Fruit fly (Drosophila melanogaster) whole organism, prepupa: ENCODE data around the gene Nedd4.

ENCODE experiments used
- CG10631 ChIP-seq: fragments of 200-800 bp; sonication (Bioruptor generic); optimal IDR thresholded peaks from 2 replicates; lab custom pipeline; 2016; ENCODE audit warnings: missing biosample characterization, missing genetic modification characterization
- CG11294 ChIP-seq: fragments of 200-800 bp; sonication (Bioruptor generic); IDR thresholded peaks from 2 replicates; pipeline ENCODE4 v1.3.6; 2022; ENCODE audit warnings: missing biosample characterization, missing genetic modification characterization
- CG11762 ChIP-seq: fragments of 200-800 bp; sonication (Bioruptor generic); optimal IDR thresholded peaks from 3 replicates; lab custom pipeline; 2016; ENCODE audit warnings: missing biosample characterization, missing genetic modification characterization; ENCODE audit not compliant: insufficient read depth
- CG11902 ChIP-seq: fragments of 200-800 bp; sonication (Bioruptor generic); optimal IDR thresholded peaks from 3 replicates; lab custom pipeline; 2016; ENCODE audit warnings: missing biosample characterization, missing genetic modification characterization
- CG15336 ChIP-seq: fragments of 200-800 bp; sonication (Bioruptor generic); IDR thresholded peaks from 2 replicates; pipeline ENCODE4 v1.3.6; 2022; ENCODE audit warnings: missing biosample characterization, missing genetic modification characterization
- CG16779 ChIP-seq: fragments of 200-800 bp; sonication (Bioruptor generic); optimal IDR thresholded peaks from 3 replicates; lab custom pipeline; 2017; ENCODE audit warnings: missing biosample characterization, mild to moderate bottlenecking, missing genetic modification characterization
- CG31627 ChIP-seq: fragments of 200-800 bp; sonication (Bioruptor generic); optimal IDR thresholded peaks from 3 replicates; lab custom pipeline; 2016; ENCODE audit warnings: missing biosample characterization, missing genetic modification characterization
- CG32006 ChIP-seq: fragments of 200-800 bp; sonication (Bioruptor generic); optimal IDR thresholded peaks from 3 replicates; lab custom pipeline; 2017; ENCODE audit warnings: missing biosample characterization, mild to moderate bottlenecking, missing genetic modification characterization
- CG3919 ChIP-seq: fragments of 200-800 bp; sonication (Bioruptor generic); optimal IDR thresholded peaks from 3 replicates; lab custom pipeline; 2016; ENCODE audit warnings: missing biosample characterization, missing genetic modification characterization
- CG4318 ChIP-seq: fragments of 200-800 bp; sonication (Bioruptor generic); optimal IDR thresholded peaks from 3 replicates; lab custom pipeline; 2017; ENCODE audit warnings: missing biosample characterization, mild to moderate bottlenecking, missing genetic modification characterization
- CG6163 ChIP-seq: fragments of 200-800 bp; sonication (Bioruptor generic); IDR thresholded peaks from 3 replicates; pipeline ENCODE4 v1.3.6; 2022; ENCODE audit warnings: missing biosample characterization, missing genetic modification characterization
- CG6276 ChIP-seq: fragments of 200-800 bp; sonication (Bioruptor generic); optimal IDR thresholded peaks from 2 replicates; lab custom pipeline; 2017; ENCODE audit warnings: missing biosample characterization, mild to moderate bottlenecking, missing genetic modification characterization
- CG6792 ChIP-seq: fragments of 200-800 bp; sonication (Bioruptor generic); optimal IDR thresholded peaks from 3 replicates; lab custom pipeline; 2016; ENCODE audit warnings: missing biosample characterization, missing genetic modification characterization
- CG6854 ChIP-seq: fragments of 200-800 bp; sonication (Bioruptor generic); optimal IDR thresholded peaks from 2 replicates; lab custom pipeline; 2017; ENCODE audit warnings: missing biosample characterization, mild to moderate bottlenecking, missing genetic modification characterization
- CG7368 ChIP-seq: fragments of 200-800 bp; sonication (Bioruptor generic); optimal IDR thresholded peaks from 3 replicates; lab custom pipeline; 2016; ENCODE audit warnings: missing biosample characterization, missing genetic modification characterization
- CG8119 ChIP-seq: fragments of 200-800 bp; sonication (Bioruptor generic); IDR thresholded peaks from 3 replicates; pipeline ENCODE4 v1.3.6; 2022; ENCODE audit warnings: missing biosample characterization, missing genetic modification characterization
- CG8319 ChIP-seq: fragments of 200-800 bp; sonication (Bioruptor generic); optimal IDR thresholded peaks from 3 replicates; lab custom pipeline; 2016; ENCODE audit warnings: missing biosample characterization, missing genetic modification characterization
- CG9139 ChIP-seq: fragments of 200-800 bp; sonication (Bioruptor generic); optimal IDR thresholded peaks from 3 replicates; lab custom pipeline; 2017; ENCODE audit warnings: missing biosample characterization, mild to moderate bottlenecking, missing genetic modification characterization
- Eip78C ChIP-seq: fragments of 200-800 bp; sonication (Bioruptor generic); peaks from one replicate; lab custom pipeline; 2016; ENCODE audit warnings: missing biosample characterization, missing genetic modification characterization
- Eip93F ChIP-seq: fragments of 200-800 bp; sonication (Bioruptor generic); optimal IDR thresholded peaks from 2 replicates; lab custom pipeline; 2016; ENCODE audit warnings: missing biosample characterization, mild to moderate bottlenecking, missing genetic modification characterization
- Ets96B ChIP-seq: fragments of 200-800 bp; optimal IDR thresholded peaks from 2 replicates; lab custom pipeline; 2019; ENCODE audit warnings: missing biosample characterization, mild to moderate bottlenecking, missing genetic modification characterization, moderate library complexity
- Gug ChIP-seq: fragments of 200-800 bp; sonication (Bioruptor generic); IDR thresholded peaks from 2 replicates; pipeline ENCODE4 v1.3.6; 2022; ENCODE audit warnings: missing biosample characterization, missing genetic modification characterization
- Hr38 ChIP-seq: sonication (Bioruptor generic); optimal IDR thresholded peaks from 2 replicates; lab custom pipeline; 2016; ENCODE audit warnings: missing biosample characterization, missing genetic modification characterization
- Hr39 ChIP-seq: fragments of 200-800 bp; sonication (Bioruptor generic); optimal IDR thresholded peaks from 2 replicates; lab custom pipeline; 2016; ENCODE audit warnings: missing biosample characterization, missing genetic modification characterization
- Hr4 ChIP-seq: fragments of 200-800 bp; sonication (Bioruptor generic); optimal IDR thresholded peaks from 3 replicates; lab custom pipeline; 2016; ENCODE audit warnings: missing biosample characterization, missing genetic modification characterization
- Lpt ChIP-seq: fragments of 200-800 bp; sonication (Bioruptor generic); optimal IDR thresholded peaks from 3 replicates; lab custom pipeline; 2016; ENCODE audit warnings: missing biosample characterization, missing genetic modification characterization
- Smox ChIP-seq: fragments of 200-800 bp; sonication (Bioruptor generic); optimal IDR thresholded peaks from 3 replicates; lab custom pipeline; 2016; ENCODE audit warnings: missing biosample characterization, missing genetic modification characterization
- Sox14 ChIP-seq: fragments of 200-800 bp; sonication (Bioruptor generic); optimal IDR thresholded peaks from 3 replicates; lab custom pipeline; 2016; ENCODE audit warnings: missing biosample characterization, missing genetic modification characterization
- Sox15 ChIP-seq: fragments of 200-800 bp; sonication (Bioruptor generic); optimal IDR thresholded peaks from 3 replicates; lab custom pipeline; 2016; ENCODE audit warnings: missing biosample characterization, missing genetic modification characterization
- acj6 ChIP-seq: fragments of 200-800 bp; sonication (Bioruptor generic); optimal IDR thresholded peaks from 3 replicates; lab custom pipeline; 2016; ENCODE audit warnings: missing biosample characterization, missing genetic modification characterization
- cyc ChIP-seq: fragments of 200-800 bp; sonication (Bioruptor generic); optimal IDR thresholded peaks from 3 replicates; lab custom pipeline; 2016; ENCODE audit warnings: missing biosample characterization, missing genetic modification characterization
- dac ChIP-seq: fragments of 200-800 bp; sonication (Bioruptor generic); optimal IDR thresholded peaks from 2 replicates; lab custom pipeline; 2017; ENCODE audit warnings: missing biosample characterization, mild to moderate bottlenecking, missing genetic modification characterization
- esn ChIP-seq: fragments of 200-800 bp; sonication (Bioruptor generic); optimal IDR thresholded peaks from 2 replicates; lab custom pipeline; 2016; ENCODE audit warnings: missing biosample characterization, mild to moderate bottlenecking, missing genetic modification characterization, moderate library complexity
- fd85E ChIP-seq: fragments of 200-800 bp; sonication (Bioruptor generic); optimal IDR thresholded peaks from 3 replicates; lab custom pipeline; 2016; ENCODE audit warnings: missing biosample characterization, missing genetic modification characterization
- fkh ChIP-seq: fragments of 200-800 bp; sonication (Bioruptor generic); optimal IDR thresholded peaks from 3 replicates; lab custom pipeline; 2017; ENCODE audit warnings: missing biosample characterization, mild to moderate bottlenecking, missing genetic modification characterization, moderate library complexity
- lz ChIP-seq: fragments of 200-800 bp; sonication (Bioruptor generic); optimal IDR thresholded peaks from 3 replicates; lab custom pipeline; 2016; ENCODE audit warnings: missing biosample characterization, missing genetic modification characterization
- pdm3 ChIP-seq: fragments of 200-800 bp; sonication (Bioruptor generic); optimal IDR thresholded peaks from 3 replicates; lab custom pipeline; 2016; ENCODE audit warnings: missing biosample characterization, missing genetic modification characterization
- ss ChIP-seq, 2 experiments: fragments of 200-800 bp; sonication (Bioruptor generic); optimal IDR thresholded peaks; 2 replicates in 1 of 2; 3 replicates in 1 of 2; lab custom pipeline; 2017 to 2018; ENCODE audit warnings: mild to moderate bottlenecking in 2 of 2, missing biosample characterization in 2 of 2, missing genetic modification characterization in 2 of 2, moderate library complexity in 1 of 2
- svp ChIP-seq: fragments of 200-800 bp; sonication (Bioruptor generic); peaks from one replicate; lab custom pipeline; 2016; ENCODE audit warnings: missing biosample characterization, missing genetic modification characterization
- topi ChIP-seq: fragments of 200-800 bp; sonication (Bioruptor generic); optimal IDR thresholded peaks from 3 replicates; lab custom pipeline; 2016; ENCODE audit warnings: missing biosample characterization, missing genetic modification characterization
- vri ChIP-seq: fragments of 200-800 bp; sonication (Bioruptor generic); optimal IDR thresholded peaks from 3 replicates; lab custom pipeline; 2016; ENCODE audit warnings: missing biosample characterization, mild to moderate bottlenecking, missing genetic modification characterization

The Nedd4 gene

DNA sequence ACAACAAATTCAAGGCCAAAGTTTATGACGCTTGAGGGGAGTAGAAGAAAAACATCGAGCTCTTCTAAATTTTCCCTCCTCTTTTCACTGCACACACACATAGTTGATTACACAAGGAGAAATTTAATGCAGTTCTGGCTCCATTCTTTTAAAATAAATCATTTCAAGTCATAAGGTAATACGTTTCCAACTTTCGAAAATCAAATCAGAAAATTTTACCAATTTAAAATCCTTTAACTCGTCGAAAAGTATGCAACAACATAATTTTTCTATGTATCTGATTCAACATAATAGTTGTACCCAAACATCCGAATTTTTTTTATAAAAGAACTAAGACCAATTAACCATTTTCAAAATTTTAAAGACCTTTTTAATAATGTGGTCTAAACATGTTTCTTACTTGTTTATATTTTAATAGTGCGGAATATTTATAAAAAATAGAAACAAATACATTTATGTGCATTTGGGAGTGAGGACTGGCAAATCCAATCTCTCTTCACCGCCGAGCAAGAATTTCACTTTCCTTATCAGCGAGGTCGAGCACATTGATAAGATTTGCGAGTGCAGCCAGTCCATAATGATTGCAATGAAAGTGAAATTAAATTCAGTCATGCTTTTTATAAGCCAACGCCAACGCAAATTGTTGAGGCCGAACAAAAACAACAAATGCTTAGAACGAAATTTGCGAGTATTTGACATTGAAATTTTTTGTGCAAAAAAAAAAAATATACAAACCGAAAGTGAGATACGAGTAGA lies 23.7 kb upstream of the Nedd4 start (continued):
- TF ChIP-seq CG9139 (GFP tag; lab: Kevin White, UChicago) = no peak
- peak; percentile 71 for TF ChIP-seq esn
- TF ChIP-seq Lpt (GFP tag; lab: Kevin White, UChicago) = no peak
- TF ChIP-seq CG11902 (GFP tag; lab: Kevin White, UChicago) = no peak
- TF ChIP-seq CG6276 = no peak
- peak; percentile 25; the same call in 1 of the 3 replicates for TF ChIP-seq CG8119 (GFP tag; lab: Robert Waterston, UW)
- TF ChIP-seq fd85E (GFP tag; lab: Kevin White, UChicago) = no peak
- TF ChIP-seq CG11762 (GFP tag; lab: Kevin White, UChicago) = no peak
- TF ChIP-seq fkh (GFP tag; lab: Kevin White, UChicago) = no peak
- no peak for TF ChIP-seq CG16779 (tag; lab: Kevin White, UChicago)
- peak; percentile 55 for TF ChIP-seq CG3919 (GFP tag; lab: Kevin White, UChicago)
- no peak for TF ChIP-seq CG4318 (GFP tag; lab: Kevin White, UChicago)
- TF ChIP-seq CG11294 (GFP tag; lab: Robert Waterston, UW) = no peak
- no peak for TF ChIP-seq Sox15 (GFP tag; lab: Kevin White, UChicago)
- peak; percentile 49 for TF ChIP-seq CG10631 (GFP tag; lab: Kevin White, UChicago)
- TF ChIP-seq cyc (GFP tag; lab: Kevin White, UChicago) = peak; percentile 43
- TF ChIP-seq CG15336 = no peak
- TF ChIP-seq CG7368 = no peak
- TF ChIP-seq topi (GFP tag; lab: Kevin White, UChicago) = peak; percentile 43
- no peak for TF ChIP-seq Hr38 (GFP tag; lab: Kevin White, UChicago)
- TF ChIP-seq CG6792 = peak; percentile 40

DNA sequence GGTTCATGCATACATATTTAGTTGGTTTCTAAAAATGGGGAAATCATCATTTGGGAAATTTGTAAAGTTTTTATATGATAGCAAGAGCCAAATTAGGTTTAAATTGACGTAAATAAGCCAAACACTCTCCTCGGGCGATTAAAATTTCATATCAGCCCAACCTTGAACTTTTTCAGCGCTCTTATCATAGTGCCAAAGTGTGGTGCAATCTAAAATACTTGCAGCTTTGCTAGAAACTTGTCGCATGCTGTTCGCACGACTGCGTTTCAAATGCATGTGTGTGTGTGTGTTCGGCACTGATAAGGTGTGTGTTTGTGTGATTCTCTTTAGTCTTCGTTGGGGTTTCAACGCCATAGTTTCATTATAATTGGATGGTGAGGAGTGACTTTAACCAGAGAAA lies 23.1 kb upstream of the Nedd4 start:
- TF ChIP-seq Hr4 = peak; percentile 27
- TF ChIP-seq dac (GFP tag; lab: Kevin White, UChicago) = no peak
- TF ChIP-seq CG8119 (GFP tag; lab: Robert Waterston, UW) = 0 out of 3 replicates have a peak, but pooled peaks have one; percentile 23
- TF ChIP-seq acj6 = peak; percentile 3
- peak; percentile 11 for TF ChIP-seq Ets96B (tag; lab: Kevin White, UChicago)
- no peak for TF ChIP-seq CG6854 (GFP tag; lab: Kevin White, UChicago)
- TF ChIP-seq CG15336 = no peak
- TF ChIP-seq CG6276 = no peak
- TF ChIP-seq CG6163 = 0 out of 3 replicates have a peak, but pooled peaks have one; percentile 13
- TF ChIP-seq lz (GFP tag; lab: Kevin White, UChicago) = peak; percentile 16
- TF ChIP-seq topi (GFP tag; lab: Kevin White, UChicago) = peak; percentile 4
- TF ChIP-seq svp = peak; percentile 50
- peak; percentile 13 for TF ChIP-seq pdm3
- peak; percentile 11 for TF ChIP-seq CG31627 (GFP tag; lab: Kevin White, UChicago)
- TF ChIP-seq vri = peak; percentile 31
- TF ChIP-seq CG8319 (GFP tag; lab: Kevin White, UChicago) = no peak
- 0 out of 2 replicates have a peak, but pooled peaks have one; percentile 15 for TF ChIP-seq Gug (GFP tag; lab: Robert Waterston, UW)
- peak; percentile 3 for TF ChIP-seq CG11762 (GFP tag; lab: Kevin White, UChicago)
- TF ChIP-seq cyc (GFP tag; lab: Kevin White, UChicago) = no peak
- peak; percentile 68 for TF ChIP-seq Eip78C (GFP tag; lab: Kevin White, UChicago)
- no peak for TF ChIP-seq Eip93F (GFP tag; lab: Kevin White, UChicago)
- TF ChIP-seq CG32006 (GFP tag; lab: Kevin White, UChicago) = peak; percentile 58
- TF ChIP-seq ss (GFP tag; optimal IDR thresholded peaks at IDR 0.05; lab: Kevin White, UChicago) = no peak
- peak; percentile 24 for TF ChIP-seq Hr39 (GFP tag; lab: Kevin White, UChicago)
- peak; percentile 2 for TF ChIP-seq Sox14
- TF ChIP-seq Smox (GFP tag; lab: Kevin White, UChicago) = peak; percentile 22
- TF ChIP-seq, all 60 proteins: peak for 18
